Fruit fly (Drosophila melanogaster): ENCODE data around the gene CG13458.

Gene CG13458

DNA sequence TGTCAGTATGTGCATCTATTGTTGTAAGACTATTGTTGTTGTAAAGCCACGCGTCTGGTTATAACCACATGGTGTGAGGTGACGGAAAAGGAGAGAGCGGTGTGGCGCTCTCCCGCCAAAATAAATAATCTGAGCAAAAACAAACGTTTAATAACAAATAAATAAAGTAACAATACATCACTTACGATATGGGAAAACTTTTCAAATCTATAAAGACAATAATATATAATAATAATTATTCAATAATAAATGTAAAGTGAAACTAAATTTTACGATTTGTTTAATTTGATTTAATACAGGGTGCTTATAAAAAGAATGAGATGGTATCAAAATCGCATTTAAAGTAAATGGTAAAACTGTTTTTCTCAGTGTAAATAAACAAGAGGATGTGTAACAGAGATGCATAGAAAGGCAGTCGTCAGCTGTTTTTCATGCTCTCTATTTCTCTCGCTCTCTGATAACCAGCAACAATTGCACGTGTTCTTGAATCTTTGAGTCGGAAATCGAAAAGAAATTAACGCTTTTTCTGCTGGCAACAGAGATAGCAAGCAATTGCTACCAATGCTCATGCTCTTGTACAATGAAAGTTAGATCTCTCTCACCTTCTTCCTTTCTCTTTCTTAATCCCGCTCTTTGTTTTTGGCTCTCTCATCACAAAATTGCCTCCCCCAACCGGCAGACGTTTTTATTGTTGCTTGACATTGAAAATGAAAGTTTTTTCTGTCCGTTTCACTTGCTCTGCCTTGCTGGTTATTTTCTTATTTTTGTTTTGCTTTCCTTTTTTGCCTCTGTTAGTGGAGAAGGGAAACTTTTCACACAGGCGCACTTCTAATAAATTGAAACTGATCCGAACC is 14.5 kb upstream of the CG13458 start (continued):
- TF ChIP-seq CG15479 (GFP tag; optimal IDR thresholded peaks at IDR 0.05): peak; percentile 13
- peak; percentile 70; the same call in 2 of the 3 replicates for TF ChIP-seq ase (GFP tag; IDR thresholded peaks at IDR 0.05)
- peak; percentile 93 for TF ChIP-seq CG7271 (tag; optimal IDR thresholded peaks at IDR 0.05)
- TF ChIP-seq Fer3 (tag; optimal IDR thresholded peaks at IDR 0.05): peak; percentile 89

dm6 chr3L:15099541-15099940 is 13.8 kb upstream of the CG13458 start:
- TF ChIP-seq Hey (tag; optimal IDR thresholded peaks at IDR 0.05) (peak; percentile 4), cg (GFP tag; optimal IDR thresholded peaks at IDR 0.05) (peak; percentile 1), CG8765 (GFP tag; IDR thresholded peaks at IDR 0.05) (peak; percentile 24; the same call in 1 of the 2 replicates), CG11093 (GFP tag; IDR thresholded peaks at IDR 0.05) (no peak), CG15479 (GFP tag; optimal IDR thresholded peaks at IDR 0.05) (peak; percentile 28), twi (tag; optimal IDR thresholded peaks at IDR 0.05) (peak; percentile 4)

DNA sequence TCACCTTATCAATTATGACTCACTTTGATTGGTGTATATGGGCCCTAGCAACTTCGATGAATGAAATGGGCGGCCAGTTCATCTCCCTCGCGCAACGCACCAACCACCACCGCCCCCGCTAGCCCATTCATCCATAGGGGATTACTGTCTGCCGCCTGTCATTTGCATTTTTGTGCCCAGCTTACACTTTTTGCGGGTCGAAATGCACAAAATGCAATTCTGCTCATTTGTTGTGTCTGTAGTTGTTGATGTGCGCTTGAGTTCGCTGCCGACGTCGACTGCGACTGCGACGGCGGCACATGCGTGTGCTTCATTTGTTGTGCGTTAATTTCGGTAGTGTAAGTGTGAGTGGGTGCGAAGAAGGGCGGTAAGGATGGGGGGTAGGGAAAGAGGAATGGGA is 12.4 kb upstream of the CG13458 start:
- peak; percentile 12 for TF ChIP-seq oc (tag; optimal IDR thresholded peaks at IDR 0.05)
- no peak for TF ChIP-seq BEAF-32 (GFP tag; optimal IDR thresholded peaks at IDR 0.05)
- no peak for TF ChIP-seq lilli (GFP tag; optimal IDR thresholded peaks at IDR 0.05)
- no peak for TF ChIP-seq lmd (GFP tag; IDR thresholded peaks at IDR 0.05)
- TF ChIP-seq sens (GFP tag): peak; percentile 56
- TF ChIP-seq Camta (GFP tag; optimal IDR thresholded peaks at IDR 0.05): no peak
- no peak for TF ChIP-seq maf-S (GFP tag; optimal IDR thresholded peaks at IDR 0.05)
- TF ChIP-seq Fer2 (tag; optimal IDR thresholded peaks at IDR 0.05): no peak
- no peak for TF ChIP-seq Dip3 (GFP tag; optimal IDR thresholded peaks at IDR 0.05)
- no peak for TF ChIP-seq sd (tag; optimal IDR thresholded peaks at IDR 0.05)
- TF ChIP-seq CG17385 (GFP tag; optimal IDR thresholded peaks at IDR 0.05): no peak
- peak; percentile 15 for TF ChIP-seq D (optimal IDR thresholded peaks at IDR 0.05)
- TF ChIP-seq D (GFP tag; optimal IDR thresholded peaks at IDR 0.05): no peak
- TF ChIP-seq CG2875 (GFP tag; optimal IDR thresholded peaks at IDR 0.05): no peak
- TF ChIP-seq Dp (GFP tag; optimal IDR thresholded peaks at IDR 0.05): no peak
- TF ChIP-seq insv (GFP tag; optimal IDR thresholded peaks at IDR 0.05): no peak
- TF ChIP-seq cg (GFP tag; optimal IDR thresholded peaks at IDR 0.05): peak; percentile 0
- no peak for TF ChIP-seq fd102C (GFP tag; optimal IDR thresholded peaks at IDR 0.05)
- TF ChIP-seq pzg (GFP tag; optimal IDR thresholded peaks at IDR 0.05): no peak
- TF ChIP-seq gsb (GFP tag; IDR thresholded peaks at IDR 0.05): no peak
- no peak for TF ChIP-seq CG18619 (GFP tag; optimal IDR thresholded peaks at IDR 0.05)
- no peak for TF ChIP-seq odd (GFP tag; optimal IDR thresholded peaks at IDR 0.05)
- TF ChIP-seq CG43689 (GFP tag; IDR thresholded peaks at IDR 0.05): no peak
- peak; percentile 52; the same call in 1 of the 2 replicates for TF ChIP-seq Adf1 (GFP tag; IDR thresholded peaks at IDR 0.05)

DNA sequence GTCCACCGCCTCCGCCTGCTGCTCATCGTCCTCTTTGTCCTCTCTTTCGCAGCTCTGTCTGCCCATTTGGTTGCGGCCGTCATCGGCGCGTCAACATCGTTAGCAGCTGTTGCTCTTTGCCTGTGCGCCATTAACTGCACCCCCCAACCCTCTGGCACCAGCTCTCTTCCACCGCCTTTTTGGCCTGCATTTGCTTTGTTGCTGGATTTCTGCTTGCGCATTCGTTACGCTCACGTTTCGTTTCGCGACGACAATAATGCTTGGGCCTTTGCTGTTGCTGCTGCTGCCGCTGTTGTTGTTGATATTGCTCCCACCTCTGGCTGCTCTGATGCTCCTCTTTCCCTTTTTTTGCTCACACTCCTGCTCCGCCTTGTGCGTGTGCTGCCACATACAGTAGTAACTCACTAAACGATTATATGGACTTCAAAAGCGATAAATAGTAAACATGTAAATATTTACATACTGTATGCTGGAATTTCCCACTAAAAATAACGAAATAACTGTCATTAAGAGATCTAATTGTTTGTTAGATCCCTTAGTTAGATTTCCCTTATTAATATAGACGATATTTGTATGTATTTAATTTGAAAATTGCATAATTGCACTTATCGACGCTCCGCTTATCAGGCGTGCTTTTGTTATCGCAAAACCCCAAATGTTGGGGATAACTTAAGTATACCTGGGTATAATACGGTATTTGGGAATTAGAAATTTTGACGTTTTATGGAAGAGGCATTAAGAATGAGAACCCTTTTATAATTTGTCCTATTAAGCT is 11.5 kb upstream of the CG13458 start:
- no peak for TF ChIP-seq B-H1 (GFP tag; IDR thresholded peaks at IDR 0.05)
- peak in 1 of 2 experiments; percentile 15 for TF ChIP-seq bsh (GFP tag; optimal IDR thresholded peaks at IDR 0.05)
- no peak for TF ChIP-seq CG8290 (GFP tag; optimal IDR thresholded peaks at IDR 0.05)
- TF ChIP-seq CG8290 (tag; optimal IDR thresholded peaks at IDR 0.05): no peak
- TF ChIP-seq fd3F (GFP tag; optimal IDR thresholded peaks at IDR 0.05): no peak
- no peak for TF ChIP-seq CG10274 (GFP tag; optimal IDR thresholded peaks at IDR 0.05)
- peak; percentile 82 for TF ChIP-seq nau (GFP tag; optimal IDR thresholded peaks at IDR 0.05)
- TF ChIP-seq CG3163 (GFP tag; optimal IDR thresholded peaks at IDR 0.05): peak; percentile 28
- TF ChIP-seq scrt (GFP tag; optimal IDR thresholded peaks at IDR 0.05): peak; percentile 80
- TF ChIP-seq Dp (GFP tag; optimal IDR thresholded peaks at IDR 0.05): no peak
- TF ChIP-seq Sry-δ (GFP tag; optimal IDR thresholded peaks at IDR 0.05): no peak
- TF ChIP-seq row (GFP tag; IDR thresholded peaks at IDR 0.05): peak; percentile 25; the same call in 1 of the 3 replicates
- peak; percentile 80 for TF ChIP-seq crol (GFP tag; IDR thresholded peaks at IDR 0.05)

All from whole organism, embryonic.